Worm (Caenorhabditis elegans) whole organism, L3 larva: ENCODE measurements around the gene dsl-6.
A peak's percentile ranks its signal among the peaks of the same experiment; 100 is the strongest.

Source experiments
- R02D3.7 ChIP-seq: fragments of 150-350 bp; optimal IDR thresholded peaks from 2 replicates; lab custom pipeline; 2014; ENCODE audit warnings: missing biosample characterization, missing genetic modification characterization
- ZK546.5 ChIP-seq: sonication (generic microtip); optimal IDR thresholded peaks from 2 replicates; lab custom pipeline; 2017; ENCODE audit warnings: missing biosample characterization, missing genetic modification characterization
- ceh-82 ChIP-seq: fragments of 150-350 bp; optimal IDR thresholded peaks from 2 replicates; lab custom pipeline; 2014; ENCODE audit warnings: missing biosample characterization, missing genetic modification characterization
- ceh-9 ChIP-seq: sonication (generic microtip); optimal IDR thresholded peaks from 2 replicates; lab custom pipeline; 2018; ENCODE audit warnings: missing biosample characterization, missing genetic modification characterization
- elt-1 ChIP-seq: fragments of 150-350 bp; optimal IDR thresholded peaks from 2 replicates; lab custom pipeline; 2014; ENCODE audit warnings: missing biosample characterization, missing genetic modification characterization
- eor-1 ChIP-seq, 2 experiments: fragments of 150-350 bp; optimal IDR thresholded peaks; 2 replicates each; lab custom pipeline; 2014 to 2018; ENCODE audit warnings: missing biosample characterization in 2 of 2, missing genetic modification characterization in 2 of 2
- fos-1 ChIP-seq: fragments of 150-350 bp; optimal IDR thresholded peaks from 2 replicates; lab custom pipeline; 2014; ENCODE audit warnings: missing biosample characterization, missing genetic modification characterization
- hmg-11 ChIP-seq: sonication (generic microtip); optimal IDR thresholded peaks from 2 replicates; lab custom pipeline; 2016; ENCODE audit warnings: missing genetic modification characterization, missing compliant biosample characterization
- lin-39 ChIP-seq: fragments of 150-350 bp; optimal IDR thresholded peaks from 2 replicates; lab custom pipeline; 2018; ENCODE audit warnings: missing biosample characterization, missing genetic modification reagents, missing genetic modification characterization
- nfya-1 ChIP-seq: sonication (generic microtip); optimal IDR thresholded peaks from 2 replicates; lab custom pipeline; 2017; ENCODE audit warnings: missing genetic modification characterization, mild to moderate bottlenecking, missing compliant biosample characterization, antibody characterized with exemption, moderate library complexity; ENCODE audit not compliant: insufficient read depth
- nhr-11 ChIP-seq: fragments of 150-350 bp; optimal IDR thresholded peaks from 2 replicates; lab custom pipeline; 2014; ENCODE audit warnings: missing biosample characterization, missing genetic modification characterization
- nhr-23 ChIP-seq: fragments of 150-350 bp; optimal IDR thresholded peaks from 2 replicates; lab custom pipeline; 2014; ENCODE audit warnings: missing biosample characterization, missing genetic modification reagents, missing genetic modification characterization
- nhr-237 ChIP-seq: fragments of 150-350 bp; optimal IDR thresholded peaks from 2 replicates; lab custom pipeline; 2014; ENCODE audit warnings: missing biosample characterization, missing genetic modification characterization
- nhr-28 ChIP-seq: fragments of 150-350 bp; optimal IDR thresholded peaks from 2 replicates; lab custom pipeline; 2014; ENCODE audit warnings: missing biosample characterization, missing genetic modification characterization
- pqm-1 ChIP-seq: fragments of 150-350 bp; optimal IDR thresholded peaks from 2 replicates; lab custom pipeline; 2017; ENCODE audit warnings: missing biosample characterization, missing genetic modification characterization, inconsistent platforms
- sea-2 ChIP-seq: fragments of 150-350 bp; sonication (generic microtip); optimal IDR thresholded peaks from 4 replicates; lab custom pipeline; 2014; ENCODE audit warnings: missing biosample characterization, missing genetic modification reagents, missing genetic modification characterization
- snpc-4 ChIP-seq: fragments of 150-350 bp; optimal IDR thresholded peaks from 2 replicates; lab custom pipeline; 2014; ENCODE audit warnings: missing biosample characterization, missing genetic modification characterization
- unc-62 ChIP-seq: fragments of 150-350 bp; sonication (generic microtip); optimal IDR thresholded peaks from 4 replicates; lab custom pipeline; 2014; ENCODE audit warnings: missing biosample characterization, missing genetic modification reagents, missing genetic modification characterization

dsl-6 gene

ce11 chrIV:11349747-11350146 lies 48.4 kb downstream of the dsl-6 start:
- peak; percentile 62 for TF ChIP-seq lin-39 (tag; lab: Kevin White, UChicago)
- TF ChIP-seq snpc-4 (tag; lab: Kevin White, UChicago) = no peak
- no peak for TF ChIP-seq sea-2 (GFP tag; lab: Kevin White, UChicago)
- no peak for TF ChIP-seq nhr-23 (tag; lab: Kevin White, UChicago)
- TF ChIP-seq fos-1 (tag; lab: Kevin White, UChicago) = no peak
- peak; percentile 41 for TF ChIP-seq nfya-1 (tag; lab: Kevin White, UChicago)
- TF ChIP-seq nhr-28 (tag; lab: Kevin White, UChicago) = no peak
- TF ChIP-seq unc-62 (GFP tag; lab: Kevin White, UChicago) = no peak
- TF ChIP-seq nhr-11 (tag; lab: Kevin White, UChicago) = no peak

DNA sequence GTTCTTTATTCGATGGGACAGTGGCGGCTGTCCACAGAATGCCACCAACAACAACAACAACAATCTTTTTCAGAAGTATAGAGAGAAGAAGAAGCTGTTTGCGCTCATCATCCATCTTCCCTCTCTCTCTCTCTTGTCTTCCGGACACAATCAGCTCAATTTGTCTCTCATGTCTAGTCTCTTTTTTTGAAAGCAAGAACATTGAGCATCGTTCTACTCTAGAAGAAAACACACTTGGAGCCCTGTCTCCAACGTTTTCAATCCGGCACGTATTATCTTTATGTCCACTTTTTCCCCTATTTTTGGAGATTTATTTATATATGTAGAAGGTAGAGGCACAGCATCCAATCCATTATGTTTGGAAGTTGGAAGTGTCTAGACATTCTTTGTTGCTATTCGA lies 49.3 kb downstream of the dsl-6 start:
- no peak for TF ChIP-seq ZK546.5 (tag; lab: Kevin White, UChicago)
- TF ChIP-seq lin-39 (tag; lab: Kevin White, UChicago) = peak; percentile 69

- TF ChIP-seq elt-1 = peak; percentile 43
- TF ChIP-seq eor-1 (tag; optimal IDR thresholded peaks at IDR 0.05; lab: Kevin White, UChicago) = no peak
- no peak for TF ChIP-seq hmg-11 (tag; lab: Kevin White, UChicago)
- TF ChIP-seq R02D3.7 = no peak
- no peak for TF ChIP-seq ceh-9 (tag; lab: Kevin White, UChicago)
- no peak for TF ChIP-seq pqm-1 (tag; lab: Kevin White, UChicago)
- TF ChIP-seq nfya-1 (tag; lab: Kevin White, UChicago) = peak; percentile 7
- no peak for TF ChIP-seq nhr-237 (tag; lab: Kevin White, UChicago)
- no peak for TF ChIP-seq ceh-82 (tag; lab: Kevin White, UChicago)
- no peak for TF ChIP-seq fos-1 (tag; lab: Kevin White, UChicago)
- TF ChIP-seq, all 47 proteins: peak for 2
Measured at ce11 chrIV:11347275-11347674, 50.8 kb downstream of the dsl-6 start.
